Fruit fly (Drosophila melanogaster): ENCODE results near the gene Clic.

Gene Clic

DNA sequence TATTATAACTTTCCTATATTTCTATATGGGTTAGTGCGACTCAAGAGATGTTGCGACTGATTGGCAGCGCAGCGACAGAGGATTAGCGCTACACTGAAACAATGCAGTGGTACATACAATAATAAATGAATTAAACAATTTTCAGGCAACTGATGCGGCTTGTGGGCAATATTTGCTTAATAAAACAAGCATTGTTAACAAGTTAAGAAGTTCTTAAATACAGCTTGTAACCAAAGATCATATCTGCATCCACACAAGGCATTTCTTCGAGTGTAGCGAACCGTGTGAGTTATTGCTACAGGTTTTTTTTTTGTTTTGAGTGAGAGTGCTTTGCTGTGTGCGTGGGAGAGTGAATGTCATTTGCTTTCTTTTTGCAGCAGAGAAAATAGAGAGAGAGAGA, 16.8 kb upstream of the Clic start (continued):
- peak; percentile 56 for TF ChIP-seq CG18619 (GFP tag; optimal IDR thresholded peaks at IDR 0.05)
- 0 out of 2 replicates have a peak, but pooled peaks have one; percentile 35 for TF ChIP-seq gsb (GFP tag; IDR thresholded peaks at IDR 0.05)
- TF ChIP-seq ac (GFP tag; optimal IDR thresholded peaks at IDR 0.05): no peak
- TF ChIP-seq CG11695 (GFP tag; IDR thresholded peaks at IDR 0.05): peak; percentile 79
- peak; percentile 12 for TF ChIP-seq CTCF (GFP tag; optimal IDR thresholded peaks at IDR 0.05)
- no peak for TF ChIP-seq gt (GFP tag; IDR thresholded peaks at IDR 0.05)
- TF ChIP-seq CG17361 (GFP tag; IDR thresholded peaks at IDR 0.05): peak; percentile 64
- TF ChIP-seq fd64A (GFP tag; optimal IDR thresholded peaks at IDR 0.05): peak; percentile 25
- no peak for TF ChIP-seq fd102C (GFP tag; optimal IDR thresholded peaks at IDR 0.05)
- no peak for TF ChIP-seq Tbp (GFP tag; optimal IDR thresholded peaks at IDR 0.05)
- peak; percentile 73 for TF ChIP-seq Xrp1 (GFP tag; IDR thresholded peaks at IDR 0.05)
- TF ChIP-seq CG2712 (tag; optimal IDR thresholded peaks at IDR 0.05): peak; percentile 66
- peak; percentile 64 for TF ChIP-seq CG6813 (GFP tag; optimal IDR thresholded peaks at IDR 0.05)
- TF ChIP-seq CG4424 (GFP tag; optimal IDR thresholded peaks at IDR 0.05): peak; percentile 76
- TF ChIP-seq nerfin-2 (GFP tag; IDR thresholded peaks at IDR 0.05; ENCODE audit: partially characterized antibody): no peak
- no peak for TF ChIP-seq Ravus (GFP tag; IDR thresholded peaks at IDR 0.05)
- no peak; the same call in 1 of the 2 replicates for TF ChIP-seq ro (GFP tag; IDR thresholded peaks at IDR 0.05)
- TF ChIP-seq HLHmδ (GFP tag; optimal IDR thresholded peaks at IDR 0.05): no peak
- TF ChIP-seq CG4404 (GFP tag; IDR thresholded peaks at IDR 0.05): peak; percentile 57
- no peak for TF ChIP-seq Opbp (GFP tag; IDR thresholded peaks at IDR 0.05; ENCODE audit: partially characterized antibody)
- peak; percentile 87 for TF ChIP-seq zfh1 (GFP tag; IDR thresholded peaks at IDR 0.05)
- TF ChIP-seq CG12236 (GFP tag; optimal IDR thresholded peaks at IDR 0.05): peak; percentile 42
- peak; percentile 61 for TF ChIP-seq jing (GFP tag; optimal IDR thresholded peaks at IDR 0.05)
- TF ChIP-seq insv (GFP tag; optimal IDR thresholded peaks at IDR 0.05): no peak
- TF ChIP-seq Abd-B (GFP tag; optimal IDR thresholded peaks at IDR 0.05): peak; percentile 53
- TF ChIP-seq CG18764 (GFP tag; optimal IDR thresholded peaks at IDR 0.05): peak; percentile 19
- TF ChIP-seq CG1832 (GFP tag; optimal IDR thresholded peaks at IDR 0.05): no peak
- peak; percentile 49 for TF ChIP-seq cwo (GFP tag; optimal IDR thresholded peaks at IDR 0.05)
- no peak for TF ChIP-seq hb (GFP tag; IDR thresholded peaks at IDR 0.05; ENCODE audit: partially characterized antibody)
- peak; percentile 49 for TF ChIP-seq tio (GFP tag; optimal IDR thresholded peaks at IDR 0.05)
- peak; percentile 77 for TF ChIP-seq corto (GFP tag; optimal IDR thresholded peaks at IDR 0.05)
- TF ChIP-seq CG10959 (GFP tag; IDR thresholded peaks at IDR 0.05): 0 out of 2 replicates have a peak, but pooled peaks have one; percentile 15
- peak; percentile 62 for TF ChIP-seq Atf-2 (GFP tag; optimal IDR thresholded peaks at IDR 0.05)
- TF ChIP-seq tap (tag; optimal IDR thresholded peaks at IDR 0.05): peak; percentile 30
- peak; percentile 83 for TF ChIP-seq ATbp (GFP tag; optimal IDR thresholded peaks at IDR 0.05)
- no peak for TF ChIP-seq wek (GFP tag; optimal IDR thresholded peaks at IDR 0.05)
- no peak for TF ChIP-seq prd (optimal IDR thresholded peaks at IDR 0.05)
- TF ChIP-seq prd (GFP tag; IDR thresholded peaks at IDR 0.05): peak; percentile 87
- TF ChIP-seq NC2β (GFP tag; optimal IDR thresholded peaks at IDR 0.05): peak; percentile 61
- peak; percentile 59 for TF ChIP-seq crc (GFP tag; optimal IDR thresholded peaks at IDR 0.05)
- no peak for TF ChIP-seq CG13287 (GFP tag; IDR thresholded peaks at IDR 0.05; ENCODE audit: partially characterized antibody)
- TF ChIP-seq CG9876 (GFP tag; optimal IDR thresholded peaks at IDR 0.05): peak; percentile 35
- TF ChIP-seq E2f2 (GFP tag; IDR thresholded peaks at IDR 0.05): peak; percentile 44; the same call in 1 of the 2 replicates
- no peak for TF ChIP-seq inv (GFP tag; IDR thresholded peaks at IDR 0.05; ENCODE audit: partially characterized antibody)
- peak; percentile 73 for TF ChIP-seq Nf-YA (GFP tag; IDR thresholded peaks at IDR 0.05)
- TF ChIP-seq CG3407 (GFP tag; optimal IDR thresholded peaks at IDR 0.05): peak; percentile 56
- no peak for TF ChIP-seq pan (optimal IDR thresholded peaks at IDR 0.05)
- peak in 1 of 2 experiments; percentile 85 for TF ChIP-seq pan (GFP tag; optimal IDR thresholded peaks at IDR 0.05 in 1 of 2, IDR thresholded peaks at IDR 0.05 in 1 of 2)
- TF ChIP-seq klu (GFP tag; IDR thresholded peaks at IDR 0.05): 0 out of 2 replicates have a peak, but pooled peaks have one; percentile 31
- TF ChIP-seq esg (GFP tag; conservative IDR thresholded peaks at IDR 0.05): peak; percentile 63
- TF ChIP-seq CG33213 (GFP tag; optimal IDR thresholded peaks at IDR 0.05): peak; percentile 40
- TF ChIP-seq lilli (GFP tag; optimal IDR thresholded peaks at IDR 0.05): peak; percentile 76
